Worm (Caenorhabditis elegans): ENCODE results near the gene lgc-49.

The lgc-49 gene

DNA sequence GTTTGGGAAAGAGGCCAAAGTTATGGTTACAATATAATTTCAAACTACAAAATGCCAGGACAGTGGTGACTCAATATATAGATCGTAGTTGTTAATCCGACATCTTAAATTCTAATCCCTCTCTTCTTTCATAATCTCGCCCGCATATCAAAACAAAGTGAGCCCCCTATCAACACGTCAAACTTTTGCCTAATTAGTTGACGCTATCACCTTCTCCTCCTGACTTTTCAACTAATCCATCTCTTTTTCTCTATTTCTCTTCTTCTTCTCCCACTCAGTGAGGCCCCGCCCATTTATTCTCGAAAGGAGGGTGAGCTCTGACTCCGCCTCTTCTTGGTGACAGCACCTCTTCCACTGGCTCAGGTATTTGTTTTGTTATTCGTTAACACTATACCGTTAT is 20.2 kb downstream of the lgc-49 start:
- TF ChIP-seq pqm-1 (tag; optimal IDR thresholded peaks at IDR 0.05), result no peak
- peak; percentile 47 for TF ChIP-seq pax-3 (tag; optimal IDR thresholded peaks at IDR 0.05)
- TF ChIP-seq nhr-20 (tag; optimal IDR thresholded peaks at IDR 0.05), result peak; percentile 4
- TF ChIP-seq lin-13 (GFP tag; optimal IDR thresholded peaks at IDR 0.05), result no peak
- peak; percentile 45 for TF ChIP-seq nhr-47 (tag; optimal IDR thresholded peaks at IDR 0.05)
- TF ChIP-seq fkh-8 (tag; optimal IDR thresholded peaks at IDR 0.05), result peak; percentile 70
- peak; percentile 9 for TF ChIP-seq fkh-10 (GFP tag; optimal IDR thresholded peaks at IDR 0.05)
- TF ChIP-seq dsc-1 (tag; optimal IDR thresholded peaks at IDR 0.05), result peak; percentile 96
- TF ChIP-seq ceh-8 (GFP tag; optimal IDR thresholded peaks at IDR 0.05), result no peak

DNA sequence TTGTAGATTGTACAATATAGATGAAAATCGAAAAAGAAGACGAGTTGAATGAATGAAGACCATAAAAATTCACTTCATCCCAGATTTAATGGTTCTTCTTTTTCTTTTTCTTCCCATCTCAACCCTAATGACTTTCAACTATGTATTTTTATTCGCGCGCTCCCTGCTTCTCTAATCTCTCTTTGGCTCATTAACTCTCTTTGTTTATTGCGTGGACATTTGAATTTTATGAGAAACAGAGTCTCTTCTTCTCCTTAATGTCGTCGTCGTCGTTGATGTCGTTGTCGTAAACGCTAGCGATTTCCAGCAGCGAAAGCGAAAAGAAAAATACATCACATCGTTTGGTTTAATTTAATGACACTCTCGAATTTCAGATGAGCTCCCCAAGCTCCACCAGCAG is 23.5 kb downstream of the lgc-49 start:
- TF ChIP-seq mdl-1 (tag; optimal IDR thresholded peaks at IDR 0.05), result no peak
- TF ChIP-seq dsc-1 (tag; optimal IDR thresholded peaks at IDR 0.05), result peak; percentile 58
- no peak for TF ChIP-seq unc-130 (tag; optimal IDR thresholded peaks at IDR 0.05)

DNA sequence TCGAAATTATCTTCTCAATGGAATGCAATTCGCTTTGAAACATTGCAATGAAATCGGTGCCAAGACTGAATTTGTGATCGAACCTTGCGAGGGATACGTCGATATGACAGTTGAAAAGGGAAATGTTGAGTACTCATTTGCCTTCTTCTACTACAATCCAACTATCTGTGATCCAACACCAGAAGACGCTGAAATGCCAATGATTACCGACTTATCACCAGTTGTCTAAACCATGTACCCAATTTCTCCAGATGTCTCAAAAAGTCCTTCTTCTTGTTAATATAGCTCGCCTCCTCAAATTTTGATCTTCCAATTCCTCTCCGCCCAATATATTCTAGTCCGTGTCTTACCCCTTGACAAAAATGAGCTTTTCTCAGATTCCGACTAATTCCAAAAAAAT is 25.1 kb downstream of the lgc-49 start:
- no peak for TF ChIP-seq sptf-1 (tag; optimal IDR thresholded peaks at IDR 0.05)
- no peak for TF ChIP-seq fos-1 (tag; optimal IDR thresholded peaks at IDR 0.05)
- TF ChIP-seq aly-2 (tag; optimal IDR thresholded peaks at IDR 0.05), result no peak
- TF ChIP-seq alr-1 (tag; optimal IDR thresholded peaks at IDR 0.05; ENCODE audit: borderline replicate concordance), result no peak
- no peak for TF ChIP-seq lin-14 (GFP tag; optimal IDR thresholded peaks at IDR 0.05)
- TF ChIP-seq lin-15B (tag; optimal IDR thresholded peaks at IDR 0.05), result no peak
- TF ChIP-seq isw-1 (GFP tag; IDR thresholded peaks at IDR 0.05), result no peak
- TF ChIP-seq mef-2 (tag; optimal IDR thresholded peaks at IDR 0.05), result no peak
- no peak for TF ChIP-seq blmp-1 (tag; optimal IDR thresholded peaks at IDR 0.05)
- no peak for TF ChIP-seq pag-3 (tag; optimal IDR thresholded peaks at IDR 0.05; ENCODE audit: borderline replicate concordance, insufficient read depth)
- TF ChIP-seq hpl-2 (GFP tag; optimal IDR thresholded peaks at IDR 0.05), result no peak
- no peak for TF ChIP-seq Y116A8C.19 (tag; optimal IDR thresholded peaks at IDR 0.05; ENCODE audit: borderline replicate concordance)
- TF ChIP-seq nhr-77 (tag; optimal IDR thresholded peaks at IDR 0.05), result no peak
- TF ChIP-seq ama-1 (optimal IDR thresholded peaks at IDR 0.05), result no peak
- TF ChIP-seq pax-3 (tag; optimal IDR thresholded peaks at IDR 0.05), result no peak

DNA sequence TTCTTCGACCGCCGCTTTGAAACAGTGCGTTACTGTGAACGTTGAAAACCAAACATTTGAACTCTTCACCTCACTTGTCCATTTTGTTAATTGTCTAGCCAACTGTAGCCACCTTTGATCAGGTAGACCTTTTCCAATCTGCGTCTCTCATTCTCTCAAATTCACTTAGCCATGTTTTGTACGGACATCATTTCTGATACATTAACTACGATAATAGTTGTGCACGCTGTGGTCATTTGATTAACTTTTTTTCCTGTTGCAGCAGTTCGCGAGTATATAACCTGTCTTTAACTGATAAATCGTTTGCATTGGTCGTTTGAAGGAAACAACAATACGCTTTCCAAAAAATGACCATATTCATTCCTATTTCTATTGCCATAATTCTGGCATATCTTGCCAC is 26.3 kb downstream of the lgc-49 start, which contains the start of gene cyp-29A2:
Gene cyp-29A2 (plus strand): TSS at position 190 of the 400 bp plus-strand sequence.
- TF ChIP-seq nhr-71 (tag; optimal IDR thresholded peaks at IDR 0.05) (peak; percentile 22), irx-1 (tag; optimal IDR thresholded peaks at IDR 0.05) (no peak), lin-14 (GFP tag; optimal IDR thresholded peaks at IDR 0.05) (peak; percentile 11), snu-23 (GFP tag; optimal IDR thresholded peaks at IDR 0.05) (peak; percentile 17), nhr-85 (tag) (peak; percentile 8), elt-3 (tag; optimal IDR thresholded peaks at IDR 0.05) (peak in 1 of 6 experiments; percentile 16), nhr-76 (tag; optimal IDR thresholded peaks at IDR 0.05) (no peak), elt-2 (tag; optimal IDR thresholded peaks at IDR 0.05) (peak; percentile 17), blmp-1 (tag; optimal IDR thresholded peaks at IDR 0.05) (peak; percentile 7), nhr-20 (tag; optimal IDR thresholded peaks at IDR 0.05) (peak; percentile 52), ama-1 (optimal IDR thresholded peaks at IDR 0.05) (no peak)

DNA sequence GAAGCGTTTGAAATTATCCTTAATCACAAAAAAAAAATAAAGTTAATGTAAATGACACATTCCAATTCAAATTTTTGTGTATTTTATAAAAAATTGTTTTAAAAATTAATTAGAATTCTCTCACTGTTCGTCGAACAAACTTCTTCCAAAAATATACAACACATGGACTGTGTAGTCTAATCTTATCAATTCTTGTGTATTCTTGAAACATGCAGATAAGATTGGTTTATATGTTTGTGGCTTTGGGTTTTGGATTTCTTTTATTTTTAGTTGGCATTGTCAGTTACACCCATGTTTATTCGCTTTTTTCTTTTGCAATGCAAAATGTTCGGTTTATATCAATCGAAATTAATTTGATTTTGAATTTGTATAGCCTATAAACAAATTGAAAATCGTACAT is 29.3 kb downstream of the lgc-49 start:
- TF ChIP-seq nhr-12 (tag; optimal IDR thresholded peaks at IDR 0.05) (no peak), elt-3 (tag; optimal IDR thresholded peaks at IDR 0.05) (peak in 2 of 6 experiments; percentile 44 to 83), C16A3.4 (tag; optimal IDR thresholded peaks at IDR 0.05) (no peak), nhr-19 (GFP tag; conservative IDR thresholded peaks at IDR 0.05) (no peak)

All from whole organism, L1 larva.